Fruit fly (Drosophila melanogaster) S2 (cell line): ENCODE data around the gene CG15577.

Experiments
- CG8478 ChIP-seq: fragments of >200 bp; optimal IDR thresholded peaks from 2 replicates; lab custom pipeline; 2018
- CTCF ChIP-seq, 2 experiments: fragments of >200 bp; optimal IDR thresholded peaks; 2 replicates each; lab custom pipeline; 2018

DNA sequence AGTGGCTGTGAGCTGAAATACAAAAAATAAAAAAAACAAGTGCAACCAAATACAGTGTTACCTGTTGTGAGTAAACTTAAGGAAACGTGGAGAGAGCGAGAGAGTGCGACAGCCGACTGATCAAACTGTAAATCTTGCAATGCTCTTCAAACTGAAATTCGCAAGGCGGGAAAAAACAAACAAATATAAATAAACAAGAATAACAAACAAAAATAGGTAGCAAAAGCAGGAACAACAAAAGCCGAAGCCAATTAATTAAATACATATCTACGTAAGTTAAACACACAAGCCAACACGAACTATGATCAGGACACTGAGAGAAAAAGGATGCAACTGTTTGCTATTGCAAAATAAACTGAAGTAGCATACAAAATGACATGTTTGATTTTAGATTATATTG lies 48.5 kb upstream of the CG15577 start:
- TF ChIP-seq CTCF (optimal IDR thresholded peaks at IDR 0.05; lab: Kevin White, UChicago) = no peak
- no peak for TF ChIP-seq CG8478 (lab: Kevin White, UChicago)
